Worm (Caenorhabditis elegans) whole organism, late embryonic: ENCODE results near the gene srx-80.

Source experiments
- C08G9.2 ChIP-seq: sonication (generic microtip); optimal IDR thresholded peaks from 2 replicates; lab custom pipeline; 2016; ENCODE audit warnings: mild to moderate bottlenecking, missing genetic modification characterization, moderate library complexity, missing compliant biosample characterization
- C38D4.7 ChIP-seq: fragments of 200-800 bp; sonication (Bioruptor generic); optimal IDR thresholded peaks from 2 replicates; lab custom pipeline; 2018; ENCODE audit warnings: mild to moderate bottlenecking, missing genetic modification characterization, moderate library complexity, missing compliant biosample characterization
- F13H6.1 ChIP-seq: sonication (generic microtip); optimal IDR thresholded peaks from 2 replicates; lab custom pipeline; 2016; ENCODE audit warnings: missing genetic modification characterization, missing compliant biosample characterization
- K02D7.2 ChIP-seq: sonication (generic microtip); optimal IDR thresholded peaks from 2 replicates; lab custom pipeline; 2017; ENCODE audit warnings: mild to moderate bottlenecking, missing genetic modification characterization, missing compliant biosample characterization
- K09A11.1 ChIP-seq: sonication (generic microtip); optimal IDR thresholded peaks from 2 replicates; lab custom pipeline; 2017; ENCODE audit warnings: antibody characterized with exemption, mild to moderate bottlenecking, missing genetic modification characterization, missing compliant biosample characterization; ENCODE audit not compliant: insufficient read depth
- T23F11.4 ChIP-seq: fragments of 200-800 bp; sonication (Bioruptor generic); optimal IDR thresholded peaks from 2 replicates; lab custom pipeline; 2018; ENCODE audit warnings: mild to moderate bottlenecking, missing genetic modification characterization, missing compliant biosample characterization
- Y22D7AL.16 ChIP-seq: sonication (generic microtip); optimal IDR thresholded peaks from 2 replicates; lab custom pipeline; 2016; ENCODE audit warnings: missing genetic modification characterization, missing compliant biosample characterization
- ceh-14 ChIP-seq: sonication (generic microtip); optimal IDR thresholded peaks from 2 replicates; lab custom pipeline; 2016; ENCODE audit warnings: missing genotype, missing genetic modification characterization, missing compliant biosample characterization
- ceh-18 ChIP-seq: sonication (generic microtip); optimal IDR thresholded peaks from 2 replicates; lab custom pipeline; 2016; ENCODE audit warnings: missing genetic modification characterization, missing compliant biosample characterization
- ceh-19 ChIP-seq: fragments of 200-800 bp; sonication (Bioruptor generic); optimal IDR thresholded peaks from 2 replicates; lab custom pipeline; 2018; ENCODE audit warnings: mild to moderate bottlenecking, missing genetic modification characterization, missing compliant biosample characterization
- ceh-2 ChIP-seq: sonication (generic microtip); optimal IDR thresholded peaks from 2 replicates; lab custom pipeline; 2016; ENCODE audit warnings: missing genotype, missing genetic modification characterization, missing compliant biosample characterization
- ceh-24 ChIP-seq: sonication (generic microtip); optimal IDR thresholded peaks from 2 replicates; lab custom pipeline; 2016; ENCODE audit warnings: mild to moderate bottlenecking, missing genetic modification characterization, missing compliant biosample characterization
- ceh-31 ChIP-seq: sonication (generic microtip); optimal IDR thresholded peaks from 2 replicates; lab custom pipeline; 2016; ENCODE audit warnings: missing genetic modification characterization, missing compliant biosample characterization
- ceh-45 ChIP-seq: fragments of 200-800 bp; sonication (Bioruptor generic); IDR thresholded peaks from 2 replicates; pipeline ENCODE4 v1.3.6; 2022; ENCODE audit warnings: missing genetic modification reagents, missing genetic modification characterization, missing compliant biosample characterization
- ceh-48 ChIP-seq: sonication (generic microtip); optimal IDR thresholded peaks from 2 replicates; lab custom pipeline; 2016; ENCODE audit warnings: missing genetic modification characterization, inconsistent platforms, missing compliant biosample characterization
- ceh-6 ChIP-seq: fragments of 200-800 bp; sonication (Bioruptor generic); optimal IDR thresholded peaks from 2 replicates; lab custom pipeline; 2018; ENCODE audit warnings: mild to moderate bottlenecking, missing genetic modification characterization, missing compliant biosample characterization
- ceh-9 ChIP-seq: sonication (generic microtip); optimal IDR thresholded peaks from 2 replicates; lab custom pipeline; 2016; ENCODE audit warnings: mild to moderate bottlenecking, missing genetic modification characterization, inconsistent platforms, missing compliant biosample characterization
- che-1 ChIP-seq: sonication (generic microtip); optimal IDR thresholded peaks from 2 replicates; lab custom pipeline; 2016; ENCODE audit warnings: mild to moderate bottlenecking, missing genetic modification characterization, missing compliant biosample characterization
- dmd-4 ChIP-seq: sonication (generic microtip); optimal IDR thresholded peaks from 2 replicates; lab custom pipeline; 2016; ENCODE audit warnings: borderline replicate concordance, missing genetic modification characterization, missing compliant biosample characterization
- dve-1 ChIP-seq: sonication (generic microtip); optimal IDR thresholded peaks from 2 replicates; lab custom pipeline; 2017; ENCODE audit warnings: antibody characterized with exemption, mild to moderate bottlenecking, missing genetic modification characterization, missing compliant biosample characterization
- eyg-1 ChIP-seq: sonication (generic microtip); optimal IDR thresholded peaks from 2 replicates; lab custom pipeline; 2016; ENCODE audit warnings: missing genotype, missing genetic modification characterization, missing compliant biosample characterization
- fkh-6 ChIP-seq: sonication (generic microtip); optimal IDR thresholded peaks from 2 replicates; lab custom pipeline; 2016; ENCODE audit warnings: missing genetic modification characterization, missing compliant biosample characterization
- hlh-13 ChIP-seq: fragments of 200-800 bp; sonication (Bioruptor generic); optimal IDR thresholded peaks from 2 replicates; lab custom pipeline; 2018; ENCODE audit warnings: mild to moderate bottlenecking, missing genetic modification characterization, missing compliant biosample characterization
- hlh-15 ChIP-seq: sonication (generic microtip); optimal IDR thresholded peaks from 2 replicates; lab custom pipeline; 2016; ENCODE audit warnings: missing genetic modification characterization, missing compliant biosample characterization
- hlh-30 ChIP-seq: sonication (generic microtip); optimal IDR thresholded peaks from 2 replicates; lab custom pipeline; 2017; ENCODE audit warnings: antibody characterized with exemption, missing genetic modification characterization, missing compliant biosample characterization; ENCODE audit not compliant: insufficient read depth
- hlh-6 ChIP-seq: sonication (generic microtip); optimal IDR thresholded peaks from 2 replicates; lab custom pipeline; 2016; ENCODE audit warnings: missing genotype, missing genetic modification characterization, missing compliant biosample characterization
- hlh-8 ChIP-seq: sonication (generic microtip); optimal IDR thresholded peaks from 2 replicates; lab custom pipeline; 2016; ENCODE audit warnings: missing genotype, missing genetic modification characterization, missing compliant biosample characterization
- lim-6 ChIP-seq: sonication (generic microtip); optimal IDR thresholded peaks from 2 replicates; lab custom pipeline; 2016; ENCODE audit warnings: missing genetic modification characterization, missing compliant biosample characterization
- lin-11 ChIP-seq: fragments of 200-800 bp; sonication (Bioruptor generic); optimal IDR thresholded peaks from 2 replicates; lab custom pipeline; 2018; ENCODE audit warnings: mild to moderate bottlenecking, missing genetic modification characterization, missing compliant biosample characterization
- nfya-1 ChIP-seq: sonication (generic microtip); optimal IDR thresholded peaks from 2 replicates; lab custom pipeline; 2017; ENCODE audit warnings: missing genetic modification characterization, mild to moderate bottlenecking, missing compliant biosample characterization, antibody characterized with exemption, moderate library complexity
- npax-4 ChIP-seq: sonication (generic microtip); optimal IDR thresholded peaks from 2 replicates; lab custom pipeline; 2016; ENCODE audit warnings: missing genetic modification characterization, missing compliant biosample characterization
- pag-3 ChIP-seq: sonication (generic microtip); optimal IDR thresholded peaks from 2 replicates; lab custom pipeline; 2016; ENCODE audit warnings: missing compliant biosample characterization, missing genetic modification characterization, borderline replicate concordance
- pat-9 ChIP-seq: fragments of 200-800 bp; sonication (Bioruptor generic); optimal IDR thresholded peaks from 2 replicates; lab custom pipeline; 2018; ENCODE audit warnings: mild to moderate bottlenecking, missing genetic modification characterization, moderate library complexity, missing compliant biosample characterization
- pha-2 ChIP-seq: sonication (generic microtip); optimal IDR thresholded peaks from 2 replicates; lab custom pipeline; 2017; ENCODE audit warnings: mild to moderate bottlenecking, missing genetic modification characterization, missing compliant biosample characterization
- pha-4 ChIP-seq: fragments of 150-350 bp; optimal IDR thresholded peaks from 2 replicates; lab custom pipeline; 2018; ENCODE audit warnings: missing biosample characterization, missing genetic modification reagents, missing genetic modification characterization
- pros-1 ChIP-seq: fragments of 150-350 bp; optimal IDR thresholded peaks from 2 replicates; lab custom pipeline; 2014; ENCODE audit warnings: missing biosample characterization, missing genetic modification reagents, missing genetic modification characterization
- ref-2 ChIP-seq: sonication (generic microtip); optimal IDR thresholded peaks from 2 replicates; lab custom pipeline; 2016; ENCODE audit warnings: missing genetic modification characterization, missing compliant biosample characterization
- sox-2 ChIP-seq: fragments of 200-800 bp; sonication (Bioruptor generic); IDR thresholded peaks from 2 replicates; pipeline ENCODE4 v1.3.6; 2022; ENCODE audit warnings: missing genetic modification reagents, missing genetic modification characterization, missing compliant biosample characterization
- sox-4 ChIP-seq: sonication (generic microtip); optimal IDR thresholded peaks from 2 replicates; lab custom pipeline; 2017; ENCODE audit warnings: mild to moderate bottlenecking, missing genetic modification characterization, inconsistent platforms, missing compliant biosample characterization
- tbx-2 ChIP-seq: sonication (generic microtip); optimal IDR thresholded peaks from 2 replicates; lab custom pipeline; 2016; ENCODE audit warnings: missing genetic modification characterization, missing compliant biosample characterization
- tbx-7 ChIP-seq: sonication (generic microtip); optimal IDR thresholded peaks from 2 replicates; lab custom pipeline; 2016; ENCODE audit warnings: missing genotype, missing genetic modification characterization, missing compliant biosample characterization
- ttx-3 ChIP-seq: sonication (generic microtip); optimal IDR thresholded peaks from 2 replicates; lab custom pipeline; 2016; ENCODE audit warnings: missing genetic modification reagents, missing genetic modification characterization, missing compliant biosample characterization
- unc-42 ChIP-seq: sonication (generic microtip); optimal IDR thresholded peaks from 2 replicates; lab custom pipeline; 2016; ENCODE audit warnings: missing genotype, missing genetic modification characterization, missing compliant biosample characterization
- unc-55 ChIP-seq: sonication (generic microtip); optimal IDR thresholded peaks from 2 replicates; lab custom pipeline; 2017; ENCODE audit warnings: missing biosample characterization, missing genetic modification reagents, missing genetic modification characterization

srx-80 gene

DNA sequence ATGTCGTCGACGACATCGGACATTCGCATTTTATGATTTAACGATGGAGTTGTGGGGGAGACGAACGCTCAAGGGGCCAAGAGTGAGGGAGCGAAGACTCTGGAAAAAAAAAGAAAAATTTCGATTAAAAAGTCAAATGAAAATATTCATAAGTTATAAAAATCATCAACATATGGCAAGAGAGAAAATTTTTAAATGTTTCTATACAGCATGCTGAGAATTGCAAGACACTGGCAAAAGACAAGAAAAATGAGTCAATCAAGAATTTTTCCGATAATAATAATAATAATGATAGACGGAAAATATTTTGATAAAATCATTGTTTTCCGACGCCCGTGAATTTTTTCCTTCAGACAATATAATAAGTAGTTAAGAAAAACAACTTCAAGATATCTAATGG lies 43.7 kb downstream of the srx-80 start, which contains the start of gene sipa-1:
sipa-1 (minus strand) TSS at position 101 of the 400 bp plus-strand sequence.
- TF ChIP-seq sox-2 (no peak), pha-2 (tag; lab: Kevin White, UChicago) (no peak), lim-6 (tag; lab: Kevin White, UChicago) (no peak), ceh-24 (tag; lab: Kevin White, UChicago) (no peak), hlh-30 (no peak), npax-4 (tag; lab: Kevin White, UChicago) (no peak), fkh-6 (no peak), hlh-15 (tag; lab: Kevin White, UChicago) (no peak), F13H6.1 (tag; lab: Kevin White, UChicago) (no peak), C08G9.2 (tag; lab: Kevin White, UChicago) (no peak)

DNA sequence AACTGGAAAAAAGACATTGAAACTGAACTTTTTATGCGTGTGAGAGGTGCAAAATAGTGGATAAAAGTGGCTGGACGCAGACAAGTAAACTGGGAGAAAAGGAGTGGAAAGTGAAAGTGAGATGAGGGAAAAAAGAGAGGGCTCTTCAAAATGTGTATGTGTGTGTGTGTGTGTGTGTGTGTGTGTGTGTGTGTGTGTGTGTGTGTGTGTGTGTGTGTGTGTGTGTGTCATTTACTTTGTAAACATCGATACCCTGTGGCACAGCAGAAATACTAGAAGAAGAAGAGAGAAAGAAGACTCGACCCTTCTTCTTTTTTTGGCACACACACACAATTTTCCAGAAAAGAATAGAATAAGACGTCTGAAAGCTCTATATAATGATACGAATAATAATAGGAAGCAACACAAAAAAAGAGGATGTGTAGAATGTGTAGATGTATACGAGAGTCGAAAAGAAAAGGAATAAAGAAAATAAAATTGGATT lies 45.1 kb downstream of the srx-80 start:
- TF ChIP-seq ceh-9 (tag; lab: Kevin White, UChicago) (no peak), nfya-1 (tag; lab: Kevin White, UChicago) (peak; percentile 17), ceh-18 (tag; lab: Kevin White, UChicago) (peak; percentile 75), hlh-8 (tag; lab: Kevin White, UChicago) (no peak), K02D7.2 (tag; lab: Kevin White, UChicago) (no peak), ceh-6 (GFP tag; lab: Kevin White, UChicago) (no peak), eyg-1 (tag; lab: Kevin White, UChicago) (no peak), unc-55 (GFP tag; lab: Kevin White, UChicago) (no peak), pros-1 (tag; lab: Kevin White, UChicago) (no peak), dve-1 (no peak), lin-11 (tag; lab: Kevin White, UChicago) (no peak), ceh-45 (GFP tag; lab: Robert Waterston, UW) (no peak), C08G9.2 (tag; lab: Kevin White, UChicago) (no peak), dmd-4 (tag; lab: Kevin White, UChicago) (no peak), che-1 (tag; lab: Kevin White, UChicago) (no peak), pag-3 (tag; lab: Kevin White, UChicago) (no peak), C38D4.7 (no peak), hlh-13 (GFP tag; lab: Kevin White, UChicago) (peak; percentile 17), fkh-6 (no peak), sox-4 (tag; lab: Kevin White, UChicago) (no peak), pha-4 (tag; lab: Kevin White, UChicago) (no peak), ceh-14 (no peak), Y22D7AL.16 (tag; lab: Kevin White, UChicago) (no peak), tbx-7 (tag; lab: Kevin White, UChicago) (no peak), ttx-3 (tag; lab: Kevin White, UChicago) (no peak), pat-9 (peak; percentile 1), unc-42 (tag; lab: Kevin White, UChicago) (peak; percentile 75), ceh-19 (GFP tag; lab: Kevin White, UChicago) (no peak), ceh-2 (no peak)
- TF ChIP-seq, all 69 proteins: peak for 5

DNA sequence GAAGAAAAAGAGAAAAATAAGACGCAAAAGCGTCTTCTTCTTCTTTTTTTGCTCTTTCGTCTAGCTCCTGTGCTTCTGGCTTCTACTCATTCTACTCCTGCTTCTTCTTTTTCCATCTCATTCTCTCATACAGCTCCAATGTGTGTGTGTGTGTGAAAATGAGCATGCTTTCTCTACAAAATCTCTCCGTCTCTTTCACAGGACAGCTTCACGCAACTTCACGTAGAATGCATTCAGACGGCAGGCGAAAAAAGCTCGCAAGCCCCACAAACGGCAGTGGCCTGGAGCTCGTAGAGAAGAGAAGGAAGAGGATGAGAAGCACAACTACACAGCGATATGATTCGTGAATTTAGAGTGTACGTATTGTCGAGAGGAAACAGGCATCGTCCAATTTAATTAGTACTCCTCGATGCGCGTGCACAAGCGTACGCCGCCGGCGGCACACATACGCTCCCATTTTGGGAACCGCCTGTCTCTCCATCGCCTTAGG lies 47.8 kb downstream of the srx-80 start:
- TF ChIP-seq ttx-3 (tag; lab: Kevin White, UChicago) (peak; percentile 34), ceh-18 (tag; lab: Kevin White, UChicago) (peak; percentile 79), hlh-15 (tag; lab: Kevin White, UChicago) (no peak), T23F11.4 (GFP tag; lab: Kevin White, UChicago) (no peak), nfya-1 (tag; lab: Kevin White, UChicago) (peak; percentile 45), C08G9.2 (tag; lab: Kevin White, UChicago) (peak; percentile 11), ceh-31 (tag; lab: Kevin White, UChicago) (peak; percentile 79), hlh-6 (peak; percentile 51), pat-9 (peak; percentile 14), ceh-14 (peak; percentile 89), ceh-48 (tag; lab: Kevin White, UChicago) (no peak), tbx-2 (tag; lab: Kevin White, UChicago) (peak; percentile 48), unc-42 (tag; lab: Kevin White, UChicago) (peak; percentile 98), ref-2 (tag; lab: Kevin White, UChicago) (peak; percentile 32), K09A11.1 (tag; lab: Kevin White, UChicago) (no peak), ceh-19 (GFP tag; lab: Kevin White, UChicago) (peak; percentile 33), dve-1 (no peak)
- TF ChIP-seq, all 69 proteins: peak for 12
